Fruit fly (Drosophila melanogaster) whole organism, embryonic: ENCODE data around the gene Cdk1.
A peak's percentile ranks its signal among the peaks of the same experiment; 100 is the strongest.

Experiments used
- ATbp ChIP-seq: fragments of 200-800 bp; sonication (Bioruptor generic); optimal IDR thresholded peaks from 2 replicates; lab custom pipeline; 2017; ENCODE audit warnings: missing biosample characterization, mild to moderate bottlenecking, missing genetic modification characterization, missing genetic modification reagents
- Adf1 ChIP-seq: fragments of 200-800 bp; sonication (Bioruptor generic); IDR thresholded peaks from 2 replicates; pipeline ENCODE4 v1.3.6; 2022; ENCODE audit warnings: missing biosample characterization, missing genetic modification characterization
- Asciz ChIP-seq: fragments of 200-800 bp; sonication (Bioruptor generic); optimal IDR thresholded peaks from 2 replicates; lab custom pipeline; 2017; ENCODE audit warnings: missing biosample characterization, mild to moderate bottlenecking, missing genetic modification characterization, missing genetic modification reagents
- CG1024 ChIP-seq: fragments of 200-800 bp; sonication (Bioruptor generic); IDR thresholded peaks from 2 replicates; pipeline ENCODE4 v1.3.6; 2022; ENCODE audit warnings: missing biosample characterization, missing genetic modification characterization
- CG10267 ChIP-seq: fragments of 200-800 bp; sonication (Bioruptor generic); optimal IDR thresholded peaks from 2 replicates; lab custom pipeline; 2018; ENCODE audit warnings: missing biosample characterization, mild to moderate bottlenecking, missing genetic modification characterization, moderate library complexity
- CG10274 ChIP-seq: fragments of 200-800 bp; sonication (Bioruptor generic); optimal IDR thresholded peaks from 3 replicates; lab custom pipeline; 2017; ENCODE audit warnings: missing biosample characterization, mild to moderate bottlenecking, missing genetic modification characterization
- CG10431 ChIP-seq: fragments of 200-800 bp; sonication (Bioruptor generic); optimal IDR thresholded peaks from 3 replicates; lab custom pipeline; 2018; ENCODE audit warnings: missing biosample characterization, mild to moderate bottlenecking, missing genetic modification characterization
- CG11723 ChIP-seq: fragments of 200-800 bp; sonication (Bioruptor generic); optimal IDR thresholded peaks from 2 replicates; lab custom pipeline; 2017; ENCODE audit warnings: missing biosample characterization, mild to moderate bottlenecking, missing genetic modification characterization
- CG12071 ChIP-seq: fragments of 200-800 bp; sonication (Bioruptor generic); optimal IDR thresholded peaks from 3 replicates; lab custom pipeline; 2018; ENCODE audit warnings: missing biosample characterization, mild to moderate bottlenecking, missing genetic modification characterization
- CG12391 ChIP-seq: fragments of 200-800 bp; sonication (Bioruptor generic); optimal IDR thresholded peaks from 3 replicates; lab custom pipeline; 2018; ENCODE audit warnings: missing biosample characterization, mild to moderate bottlenecking, missing genetic modification characterization, moderate library complexity
- CG13296 ChIP-seq: fragments of 200-800 bp; sonication (Bioruptor generic); optimal IDR thresholded peaks from 3 replicates; lab custom pipeline; 2018; ENCODE audit warnings: missing biosample characterization, mild to moderate bottlenecking, missing genetic modification characterization
- CG14667 ChIP-seq: fragments of 200-800 bp; sonication (Bioruptor generic); IDR thresholded peaks from 2 replicates; pipeline ENCODE4 v1.3.6; 2022; ENCODE audit warnings: missing biosample characterization, missing genetic modification characterization
- CG15011 ChIP-seq: fragments of 200-800 bp; sonication (Bioruptor generic); optimal IDR thresholded peaks from 3 replicates; lab custom pipeline; 2018; ENCODE audit warnings: missing biosample characterization, mild to moderate bottlenecking, missing genetic modification characterization
- CG18011 ChIP-seq: fragments of 200-800 bp; sonication (Bioruptor generic); optimal IDR thresholded peaks from 2 replicates; lab custom pipeline; 2017; ENCODE audit warnings: missing biosample characterization, missing genetic modification characterization, mild to moderate bottlenecking, moderate library complexity, missing genotype
- CG2678 ChIP-seq: fragments of 200-800 bp; sonication (Bioruptor generic); optimal IDR thresholded peaks from 3 replicates; lab custom pipeline; 2019; ENCODE audit warnings: missing biosample characterization, mild to moderate bottlenecking, missing genetic modification characterization, moderate library complexity
- CG4360 ChIP-seq: fragments of 200-800 bp; sonication (Bioruptor generic); IDR thresholded peaks from 2 replicates; pipeline ENCODE4 v1.3.6; 2022; ENCODE audit warnings: missing biosample characterization, missing genetic modification characterization
- CG4424 ChIP-seq: fragments of 200-800 bp; sonication (Bioruptor generic); optimal IDR thresholded peaks from 3 replicates; lab custom pipeline; 2016; ENCODE audit warnings: missing biosample characterization, missing genetic modification characterization
- CG6175 ChIP-seq: fragments of 200-800 bp; sonication (Bioruptor generic); IDR thresholded peaks from 3 replicates; pipeline ENCODE4 v1.3.6; 2022; ENCODE audit warnings: missing biosample characterization, missing genetic modification characterization
- CG7745 ChIP-seq: fragments of 200-800 bp; sonication (Bioruptor generic); optimal IDR thresholded peaks from 2 replicates; lab custom pipeline; 2018; ENCODE audit warnings: missing biosample characterization, mild to moderate bottlenecking, missing genetic modification characterization, moderate library complexity
- CG8290 ChIP-seq, 3 experiments: fragments of 200-800 bp; sonication (Bioruptor generic); optimal IDR thresholded peaks; 2 replicates each; lab custom pipeline; 2016 to 2019; ENCODE audit warnings: missing biosample characterization in 3 of 3, missing genetic modification characterization in 3 of 3, mild to moderate bottlenecking in 2 of 3, moderate library complexity in 1 of 3
- CG8478 ChIP-seq: fragments of >200 bp; optimal IDR thresholded peaks from 2 replicates; lab custom pipeline; 2018
- CG8924 ChIP-seq: fragments of 200-800 bp; optimal IDR thresholded peaks from 3 replicates; lab custom pipeline; 2019; ENCODE audit warnings: missing biosample characterization, mild to moderate bottlenecking, missing genetic modification characterization, moderate library complexity
- Dek ChIP-seq: fragments of 200-800 bp; sonication (Bioruptor generic); optimal IDR thresholded peaks from 3 replicates; lab custom pipeline; 2019; ENCODE audit warnings: missing biosample characterization, mild to moderate bottlenecking, missing genetic modification characterization, moderate library complexity
- Ets65A ChIP-seq: fragments of 200-800 bp; sonication (Bioruptor generic); peaks from one replicate; lab custom pipeline; 2016; ENCODE audit warnings: missing biosample characterization, missing genetic modification characterization
- Hey ChIP-seq: fragments of 200-800 bp; sonication (Bioruptor generic); optimal IDR thresholded peaks from 3 replicates; lab custom pipeline; 2018; ENCODE audit warnings: missing biosample characterization, mild to moderate bottlenecking, missing genetic modification characterization
- Hr51 ChIP-seq, 2 experiments: fragments of 200-800 bp; sonication (Bioruptor generic); optimal IDR thresholded peaks; 2 replicates in 1 of 2; 3 replicates in 1 of 2; lab custom pipeline; 2016 to 2018; ENCODE audit warnings: missing biosample characterization in 2 of 2, missing genetic modification characterization in 2 of 2, mild to moderate bottlenecking in 1 of 2, moderate library complexity in 1 of 2
- Med ChIP-seq: fragments of 200-800 bp; sonication (Bioruptor generic); peaks from one replicate; lab custom pipeline; 2016; ENCODE audit warnings: missing biosample characterization, missing genetic modification characterization, mild to moderate bottlenecking, inconsistent platforms, moderate library complexity
- Oli ChIP-seq: fragments of 200-800 bp; sonication (Bioruptor generic); optimal IDR thresholded peaks from 2 replicates; lab custom pipeline; 2018; ENCODE audit warnings: missing biosample characterization, mild to moderate bottlenecking, missing genetic modification characterization, moderate library complexity
- Stat92E ChIP-seq, 3 experiments: fragments of >200 bp in 2 of 3; fragments of 200-800 bp in 1 of 3; sonication (Bioruptor generic) in 1 of 3; optimal IDR thresholded peaks; 2 replicates each; lab custom pipeline; 2017 to 2019; ENCODE audit warnings: missing biosample characterization in 3 of 3, missing genetic modification characterization in 3 of 3, mild to moderate bottlenecking in 1 of 3, moderate library complexity in 1 of 3
- TFAM ChIP-seq: fragments of 200-800 bp; sonication (Bioruptor generic); optimal IDR thresholded peaks from 2 replicates; lab custom pipeline; 2017; ENCODE audit warnings: missing biosample characterization, missing genetic modification characterization, inconsistent platforms
- ash1 ChIP-seq: fragments of 200-800 bp; sonication (Bioruptor generic); optimal IDR thresholded peaks from 2 replicates; lab custom pipeline; 2018; ENCODE audit warnings: missing biosample characterization, mild to moderate bottlenecking, missing genetic modification characterization
- bigmax ChIP-seq: fragments of 200-800 bp; sonication (Bioruptor generic); optimal IDR thresholded peaks from 2 replicates; lab custom pipeline; 2018; ENCODE audit warnings: missing biosample characterization, mild to moderate bottlenecking, missing genetic modification characterization
- fd102C ChIP-seq: fragments of 200-800 bp; sonication (Bioruptor generic); optimal IDR thresholded peaks from 2 replicates; lab custom pipeline; 2018; ENCODE audit warnings: missing biosample characterization, mild to moderate bottlenecking, missing genetic modification characterization, moderate library complexity
- gsb-n ChIP-seq: fragments of 200-800 bp; sonication (Bioruptor generic); optimal IDR thresholded peaks from 3 replicates; lab custom pipeline; 2018; ENCODE audit warnings: missing biosample characterization, mild to moderate bottlenecking, missing genetic modification characterization
- h ChIP-seq: fragments of >200 bp; optimal IDR thresholded peaks from 2 replicates; lab custom pipeline; 2017
- her ChIP-seq: fragments of 200-800 bp; sonication (Bioruptor generic); optimal IDR thresholded peaks from 2 replicates; lab custom pipeline; 2016; ENCODE audit warnings: missing biosample characterization, missing genetic modification characterization
- hth ChIP-seq: fragments of >200 bp; optimal IDR thresholded peaks from 2 replicates; lab custom pipeline; 2017; ENCODE audit warnings: inconsistent platforms
- insv ChIP-seq, 2 experiments: fragments of 200-800 bp; sonication (Bioruptor generic); optimal IDR thresholded peaks; 3 replicates each; lab custom pipeline; 2016 to 2018; ENCODE audit warnings: missing biosample characterization in 2 of 2, missing genetic modification characterization in 2 of 2
- kay ChIP-seq: fragments of 200-800 bp; sonication (Bioruptor generic); optimal IDR thresholded peaks from 2 replicates; lab custom pipeline; 2016; ENCODE audit warnings: missing biosample characterization, missing genetic modification characterization
- lov ChIP-seq, 2 experiments: fragments of 200-800 bp in 1 of 2; fragments of >200 bp in 1 of 2; sonication (Bioruptor generic) in 1 of 2; IDR thresholded peaks in 1 of 2; optimal IDR thresholded peaks in 1 of 2; 2 replicates in 1 of 2; 3 replicates in 1 of 2; pipeline versions ENCODE4 v1.3.6 to Lab custom; 2017 to 2022; ENCODE audit warnings: missing biosample characterization in 1 of 2, missing genetic modification characterization in 1 of 2
- nerfin-1 ChIP-seq: fragments of 200-800 bp; sonication (Bioruptor generic); optimal IDR thresholded peaks from 3 replicates; lab custom pipeline; 2019; ENCODE audit warnings: missing biosample characterization, mild to moderate bottlenecking, missing genetic modification characterization, moderate library complexity
- pho ChIP-seq: fragments of 200-800 bp; sonication (Bioruptor generic); optimal IDR thresholded peaks from 2 replicates; lab custom pipeline; 2016; ENCODE audit warnings: missing biosample characterization, missing genetic modification characterization
- psq ChIP-seq: fragments of 200-800 bp; sonication (Bioruptor generic); optimal IDR thresholded peaks from 2 replicates; lab custom pipeline; 2017; ENCODE audit warnings: missing biosample characterization, missing genetic modification characterization
- pum ChIP-seq: fragments of 200-800 bp; sonication (Bioruptor generic); optimal IDR thresholded peaks from 2 replicates; lab custom pipeline; 2016; ENCODE audit warnings: missing biosample characterization, missing genetic modification characterization
- run ChIP-seq: fragments of 200-800 bp; sonication (Bioruptor generic); optimal IDR thresholded peaks from 3 replicates; lab custom pipeline; 2018; ENCODE audit warnings: missing biosample characterization, mild to moderate bottlenecking, missing genetic modification characterization
- sc ChIP-seq, 3 experiments: fragments of >200 bp in 2 of 3; fragments of 200-800 bp in 1 of 3; sonication (Bioruptor generic) in 1 of 3; optimal IDR thresholded peaks; 2 replicates in 2 of 3; 3 replicates in 1 of 3; lab custom pipeline; 2017; ENCODE audit warnings: mild to moderate bottlenecking in 1 of 3, missing biosample characterization in 1 of 3, missing genetic modification characterization in 1 of 3, missing genetic modification reagents in 1 of 3
- sna ChIP-seq: fragments of 200-800 bp; sonication (Bioruptor generic); IDR thresholded peaks from 2 replicates; pipeline ENCODE4 v1.3.6; 2022; ENCODE audit warnings: missing biosample characterization, missing genetic modification characterization; ENCODE audit not compliant: partially characterized antibody
- tna ChIP-seq: fragments of 200-800 bp; sonication (Bioruptor generic); IDR thresholded peaks from 2 replicates; pipeline ENCODE4 v1.3.6; 2022; ENCODE audit warnings: missing biosample characterization, missing genetic modification characterization; ENCODE audit not compliant: partially characterized antibody
- twi ChIP-seq: fragments of 200-800 bp; optimal IDR thresholded peaks from 2 replicates; lab custom pipeline; 2019; ENCODE audit warnings: missing biosample characterization, mild to moderate bottlenecking, missing genetic modification characterization, moderate library complexity
- zf30C ChIP-seq: fragments of 200-800 bp; sonication (Bioruptor generic); optimal IDR thresholded peaks from 3 replicates; lab custom pipeline; 2018; ENCODE audit warnings: missing biosample characterization, mild to moderate bottlenecking, missing genetic modification characterization

The Cdk1 gene

DNA sequence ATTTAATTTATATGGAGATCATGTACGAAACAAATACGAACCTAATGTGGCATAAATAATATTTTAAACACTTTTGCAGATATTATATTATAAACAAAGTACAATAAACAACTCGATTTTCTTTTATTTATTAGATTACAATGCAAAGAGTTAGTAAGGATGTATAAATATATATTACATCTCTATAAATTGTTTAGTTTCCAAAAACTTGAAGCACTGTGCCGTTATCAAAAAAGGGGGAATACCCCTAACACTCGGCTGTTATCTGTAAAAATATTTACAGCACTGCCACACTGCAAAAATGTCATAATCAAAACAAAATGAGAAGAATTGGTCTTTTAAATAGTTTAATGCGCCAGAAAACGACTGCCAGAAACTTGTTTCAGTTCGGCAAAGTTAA lies 42.5 kb upstream of the Cdk1 start, which contains the start of gene CG5188 (continued):
- TF ChIP-seq Asciz (GFP tag; lab: Kevin White, UChicago): peak; percentile 42
- TF ChIP-seq CG4360 (GFP tag; lab: Robert Waterston, UW): no peak
- no peak for TF ChIP-seq tna (GFP tag; lab: Robert Waterston, UW)
- TF ChIP-seq pho: no peak
- no peak for TF ChIP-seq run (tag; lab: Kevin White, UChicago)
- no peak for TF ChIP-seq ash1 (GFP tag; lab: Kevin White, UChicago)
- TF ChIP-seq hth (lab: Kevin White, UChicago): no peak
- 0 out of 2 replicates have a peak, but pooled peaks have one; percentile 44 for TF ChIP-seq CG1024
- TF ChIP-seq fd102C (GFP tag; lab: Kevin White, UChicago): no peak
- no peak for TF ChIP-seq CG10274 (GFP tag; lab: Kevin White, UChicago)
- TF ChIP-seq Med (GFP tag; lab: Kevin White, UChicago): peak; percentile 65
- TF ChIP-seq TFAM: no peak
- TF ChIP-seq Ets65A (GFP tag; lab: Kevin White, UChicago): no peak
- TF ChIP-seq CG8478 (lab: Kevin White, UChicago): no peak
- TF ChIP-seq nerfin-1 (tag; lab: Kevin White, UChicago): peak; percentile 48
- no peak for TF ChIP-seq zf30C
- TF ChIP-seq h (lab: Kevin White, UChicago): no peak
- no peak for TF ChIP-seq her (GFP tag; lab: Kevin White, UChicago)
- TF ChIP-seq Dek (tag; lab: Kevin White, UChicago): peak; percentile 54
- peak; percentile 67 for TF ChIP-seq CG2678 (tag; lab: Kevin White, UChicago)
- TF ChIP-seq kay (GFP tag; lab: Kevin White, UChicago): no peak
- TF ChIP-seq CG10267: peak; percentile 64
- no peak for TF ChIP-seq bigmax (GFP tag; lab: Kevin White, UChicago)
- peak; percentile 19 for TF ChIP-seq CG4424 (GFP tag; lab: Kevin White, UChicago)
- no peak for TF ChIP-seq psq (GFP tag; lab: Kevin White, UChicago)
- TF ChIP-seq Adf1 (GFP tag; lab: Robert Waterston, UW): no peak
- peak; percentile 53 for TF ChIP-seq CG8924
- TF ChIP-seq CG11723: no peak
- TF ChIP-seq Stat92E (GFP tag; optimal IDR thresholded peaks at IDR 0.05; lab: Kevin White, UChicago): no peak
- no peak for TF ChIP-seq gsb-n (tag; lab: Kevin White, UChicago)
- TF ChIP-seq Oli (tag; lab: Kevin White, UChicago): peak; percentile 19
- no peak for TF ChIP-seq CG12071 (GFP tag; lab: Kevin White, UChicago)
- TF ChIP-seq CG15011 (GFP tag; lab: Kevin White, UChicago): no peak
- TF ChIP-seq CG13296 (GFP tag; lab: Kevin White, UChicago): peak; percentile 34
- no peak for TF ChIP-seq ATbp (GFP tag; lab: Kevin White, UChicago)
- no peak for TF ChIP-seq pum (GFP tag; lab: Kevin White, UChicago)
- no peak for TF ChIP-seq twi (tag; lab: Kevin White, UChicago)
- no peak for TF ChIP-seq sc (optimal IDR thresholded peaks at IDR 0.05; lab: Kevin White, UChicago)
- TF ChIP-seq sc (GFP tag; optimal IDR thresholded peaks at IDR 0.05; lab: Kevin White, UChicago): no peak
- TF ChIP-seq insv (GFP tag; optimal IDR thresholded peaks at IDR 0.05; lab: Kevin White, UChicago): no peak
- TF ChIP-seq CG12391 (tag; lab: Kevin White, UChicago): peak; percentile 67
- TF ChIP-seq Hey (tag; lab: Kevin White, UChicago): no peak
- peak in 1 of 2 experiments; percentile 74 for TF ChIP-seq Hr51 (GFP tag; optimal IDR thresholded peaks at IDR 0.05; lab: Kevin White, UChicago)
- TF ChIP-seq CG14667 (GFP tag; lab: Robert Waterston, UW): no peak
- no peak for TF ChIP-seq CG7745 (tag; lab: Kevin White, UChicago)
- no peak for TF ChIP-seq CG6175
- 0 out of 2 replicates have a peak, but pooled peaks have one; percentile 36 for TF ChIP-seq sna (GFP tag; lab: Robert Waterston, UW)
- no peak for TF ChIP-seq lov (optimal IDR thresholded peaks at IDR 0.05; lab: Kevin White, UChicago)
- TF ChIP-seq lov (GFP tag; IDR thresholded peaks at IDR 0.05; lab: Robert Waterston, UW): no peak
- TF ChIP-seq CG10431 (GFP tag; lab: Kevin White, UChicago): peak; percentile 2
- no peak for TF ChIP-seq CG18011 (GFP tag; lab: Kevin White, UChicago)
- TF ChIP-seq CG8290 (GFP tag; optimal IDR thresholded peaks at IDR 0.05; lab: Kevin White, UChicago): no peak
- TF ChIP-seq CG8290 (tag; optimal IDR thresholded peaks at IDR 0.05; lab: Kevin White, UChicago): no peak
